Fruit fly (Drosophila melanogaster): Measurements from ENCODE around the gene CG5126.

Gene CG5126

DNA sequence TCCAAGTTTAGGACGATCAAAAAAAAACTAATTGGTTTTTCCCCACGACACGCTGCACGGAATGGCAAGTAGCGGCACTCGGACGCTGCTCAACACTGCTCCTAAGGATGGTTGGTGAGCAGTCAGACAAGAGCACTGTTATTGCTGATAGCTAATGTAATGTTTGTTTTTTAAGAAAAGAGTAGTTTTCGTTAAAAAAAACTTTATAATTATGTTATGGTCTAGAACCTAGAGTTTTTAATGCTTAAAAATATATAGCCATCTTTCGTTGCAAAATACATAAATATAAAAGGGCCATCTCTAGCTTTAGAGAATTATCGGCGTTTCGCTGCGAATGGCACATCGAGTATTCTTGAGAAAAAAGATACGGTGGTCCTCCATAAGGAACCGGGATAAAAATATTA lies 11.1 kb downstream of the CG5126 start, which contains the start of the genes Charon and CG4887 (continued):
- TF ChIP-seq Max (GFP tag; optimal IDR thresholded peaks at IDR 0.05) (peak; percentile 88), Dip2 (GFP tag; IDR thresholded peaks at IDR 0.05) (no peak), HLH3B (GFP tag; IDR thresholded peaks at IDR 0.05) (peak; percentile 64), tio (GFP tag; optimal IDR thresholded peaks at IDR 0.05) (no peak), inv (GFP tag; IDR thresholded peaks at IDR 0.05; ENCODE audit: partially characterized antibody) (peak; percentile 76; the same call in 1 of the 2 replicates), Xrp1 (GFP tag; IDR thresholded peaks at IDR 0.05) (peak; percentile 86), Myb (GFP tag; optimal IDR thresholded peaks at IDR 0.05) (peak; percentile 83), CG4360 (GFP tag; IDR thresholded peaks at IDR 0.05) (no peak), ssp (GFP tag; IDR thresholded peaks at IDR 0.05) (peak; percentile 71), CG14050 (GFP tag; IDR thresholded peaks at IDR 0.05) (peak; percentile 55; the same call in 1 of the 3 replicates), CG34376 (GFP tag; optimal IDR thresholded peaks at IDR 0.05) (peak; percentile 71), unpg (GFP tag; optimal IDR thresholded peaks at IDR 0.05) (no peak), CG6175 (GFP tag; IDR thresholded peaks at IDR 0.05) (peak; percentile 69; the same call in 2 of the 3 replicates), sim (GFP tag; IDR thresholded peaks at IDR 0.05) (no peak), CG13424 (tag; optimal IDR thresholded peaks at IDR 0.05) (peak; percentile 90), Mes4 (GFP tag; optimal IDR thresholded peaks at IDR 0.05) (peak; percentile 67), HLH54F (GFP tag; optimal IDR thresholded peaks at IDR 0.05) (peak; percentile 90), CG32767 (GFP tag; IDR thresholded peaks at IDR 0.05) (peak; percentile 49; the same call in 1 of the 2 replicates), oc (tag; optimal IDR thresholded peaks at IDR 0.05) (no peak), CG7928 (GFP tag; optimal IDR thresholded peaks at IDR 0.05) (peak; percentile 53), CG13296 (GFP tag; optimal IDR thresholded peaks at IDR 0.05) (peak; percentile 78), CG1603 (tag; optimal IDR thresholded peaks at IDR 0.05) (no peak), fd102C (GFP tag; optimal IDR thresholded peaks at IDR 0.05) (no peak), CG14710 (tag; optimal IDR thresholded peaks at IDR 0.05) (peak; percentile 86), Camta (GFP tag; optimal IDR thresholded peaks at IDR 0.05) (peak; percentile 81), CG13775 (GFP tag; optimal IDR thresholded peaks at IDR 0.05) (peak; percentile 88), Ssrp (tag; optimal IDR thresholded peaks at IDR 0.05) (peak; percentile 80), CG18011 (GFP tag; optimal IDR thresholded peaks at IDR 0.05) (peak; percentile 77), CG31388 (GFP tag; optimal IDR thresholded peaks at IDR 0.05) (peak; percentile 57), dmrt99B (tag; optimal IDR thresholded peaks at IDR 0.05) (no peak), CG1647 (GFP tag; optimal IDR thresholded peaks at IDR 0.05) (peak; percentile 76), CG12769 (tag; optimal IDR thresholded peaks at IDR 0.05) (no peak), CG1024 (GFP tag; IDR thresholded peaks at IDR 0.05) (peak; percentile 53; the same call in 1 of the 2 replicates), Hr3 (GFP tag; optimal IDR thresholded peaks at IDR 0.05) (peak; percentile 83), wor (GFP tag; IDR thresholded peaks at IDR 0.05) (peak; percentile 57; the same call in 1 of the 2 replicates), jumu (GFP tag; optimal IDR thresholded peaks at IDR 0.05) (peak; percentile 89), CG6683 (GFP tag; optimal IDR thresholded peaks at IDR 0.05) (peak; percentile 66), CG2129 (GFP tag; IDR thresholded peaks at IDR 0.05; ENCODE audit: partially characterized antibody) (peak; percentile 41; the same call in 1 of the 2 replicates), az2 (GFP tag; optimal IDR thresholded peaks at IDR 0.05) (peak; percentile 81), pan (optimal IDR thresholded peaks at IDR 0.05) (no peak), pan (GFP tag; optimal IDR thresholded peaks at IDR 0.05 in 1 of 2, IDR thresholded peaks at IDR 0.05 in 1 of 2) (peak in 1 of 2 experiments; percentile 83), CG32532 (GFP tag; IDR thresholded peaks at IDR 0.05) (peak; percentile 82), bbx (GFP tag; IDR thresholded peaks at IDR 0.05; ENCODE audit: partially characterized antibody) (peak; percentile 28; the same call in 1 of the 2 replicates), gt (GFP tag; IDR thresholded peaks at IDR 0.05) (peak; percentile 49; the same call in 1 of the 2 replicates), Trl (optimal IDR thresholded peaks at IDR 0.05) (no peak), Trl (GFP tag; optimal IDR thresholded peaks at IDR 0.05) (peak; percentile 86), E2f2 (GFP tag; IDR thresholded peaks at IDR 0.05) (peak; percentile 65; the same call in 1 of the 2 replicates), gfzf (GFP tag; optimal IDR thresholded peaks at IDR 0.05) (peak; percentile 27), grau (tag; optimal IDR thresholded peaks at IDR 0.05) (no peak), ranshi (GFP tag; IDR thresholded peaks at IDR 0.05) (peak; percentile 80; the same call in 1 of the 2 replicates), dm (GFP tag; optimal IDR thresholded peaks at IDR 0.05) (peak; percentile 87)

Data from whole organism, embryonic.